Worm (Caenorhabditis elegans): ENCODE results near the gene unc-85.

Gene unc-85

DNA sequence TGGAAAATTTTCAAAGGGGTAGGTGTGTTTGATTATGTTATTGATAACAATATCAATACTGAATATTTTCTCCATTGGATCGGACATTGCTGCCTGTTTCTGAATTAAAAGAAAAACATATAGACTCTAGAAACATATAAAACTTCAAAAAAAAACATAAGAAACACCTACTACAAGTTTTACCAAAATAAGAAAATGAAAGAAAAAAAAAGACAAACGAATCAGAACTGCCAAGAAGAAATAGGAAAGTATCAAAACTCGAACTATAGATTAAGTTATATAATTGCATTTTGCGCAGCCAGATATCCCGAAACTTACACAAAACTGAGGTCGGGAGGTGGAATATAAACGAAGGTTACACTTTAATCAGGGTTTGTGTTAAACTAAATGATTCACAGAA is 36.5 kb upstream of the unc-85 start, which contains the start of gene T05A7.11:
Gene T05A7.11, minus strand, starts transcription at position 101 of the 400 bp plus-strand sequence.
- no peak for TF ChIP-seq Y105C5A.15 (GFP tag; IDR thresholded peaks at IDR 0.05)
- TF ChIP-seq zfp-3 (GFP tag; conservative IDR thresholded peaks at IDR 0.05): no peak
- TF ChIP-seq php-3 (GFP tag; IDR thresholded peaks at IDR 0.05): no peak
- TF ChIP-seq ZK546.5 (tag; optimal IDR thresholded peaks at IDR 0.05): no peak
- no peak for TF ChIP-seq dve-1 (tag; optimal IDR thresholded peaks at IDR 0.05; ENCODE audit: insufficient read depth)
- TF ChIP-seq mes-2 (tag; optimal IDR thresholded peaks at IDR 0.05; ENCODE audit: poor library complexity, severe bottlenecking): no peak
- no peak for TF ChIP-seq nhr-42 (GFP tag; IDR thresholded peaks at IDR 0.05)
- TF ChIP-seq attf-4 (tag; optimal IDR thresholded peaks at IDR 0.05): no peak
- TF ChIP-seq nhr-76 (tag; optimal IDR thresholded peaks at IDR 0.05): no peak
- no peak for TF ChIP-seq F37D6.2 (tag; optimal IDR thresholded peaks at IDR 0.05)
- TF ChIP-seq mdt-29 (GFP tag; IDR thresholded peaks at IDR 0.05): no peak
- TF ChIP-seq ceh-82 (tag; optimal IDR thresholded peaks at IDR 0.05): no peak

DNA sequence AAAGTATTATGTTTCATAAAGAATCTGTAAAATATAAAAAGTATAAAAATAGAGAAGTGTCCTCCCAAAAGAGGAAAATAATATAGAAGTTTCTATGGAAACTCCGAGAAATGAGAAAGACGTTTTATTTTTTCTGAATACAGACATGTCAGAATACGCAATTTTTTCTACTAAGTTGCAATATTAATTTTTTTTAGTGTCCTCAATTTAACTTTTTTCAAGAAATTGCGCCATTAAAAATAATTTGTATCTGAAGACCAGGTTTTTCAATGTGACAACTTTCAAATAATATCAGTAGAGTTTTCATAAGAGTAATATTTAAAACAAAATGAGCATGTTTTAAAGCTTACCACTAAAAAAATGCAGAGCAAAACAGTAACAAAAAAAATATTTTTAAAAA is 34.3 kb upstream of the unc-85 start, which contains the start of gene fut-5:
Gene fut-5, minus strand, starts transcription at position 101 of the 400 bp plus-strand sequence.
- peak; percentile 0 for TF ChIP-seq aha-1 (tag)
- no peak for TF ChIP-seq F10B5.3 (tag; optimal IDR thresholded peaks at IDR 0.05)

DNA sequence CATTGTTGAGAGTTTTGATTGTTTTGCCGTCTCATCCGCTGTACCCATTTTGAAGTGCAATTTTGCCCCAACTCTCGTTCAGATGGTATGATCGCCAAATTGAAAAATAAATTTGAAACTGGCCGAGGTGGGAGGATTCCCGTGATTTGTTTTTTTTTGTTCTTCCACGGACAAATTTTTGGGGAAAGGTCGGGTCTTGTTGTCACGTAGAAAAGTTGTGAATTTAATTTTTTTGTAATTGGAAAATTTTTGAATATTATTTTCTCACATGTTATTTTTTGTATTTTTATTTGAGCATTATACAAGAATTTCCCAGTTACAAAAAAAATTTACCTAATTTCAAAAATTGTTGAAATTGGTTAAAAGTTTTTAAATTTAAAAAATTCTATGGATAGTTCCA is 30.2 kb upstream of the unc-85 start, which contains the start of gene T05A7.6:
Gene T05A7.6, minus strand, starts transcription at position 101 of the 400 bp plus-strand sequence.
- no peak for TF ChIP-seq skn-1 (tag; optimal IDR thresholded peaks at IDR 0.05)
- TF ChIP-seq ZK546.5 (tag; optimal IDR thresholded peaks at IDR 0.05): no peak
- TF ChIP-seq nhr-237 (tag; optimal IDR thresholded peaks at IDR 0.05): no peak

DNA sequence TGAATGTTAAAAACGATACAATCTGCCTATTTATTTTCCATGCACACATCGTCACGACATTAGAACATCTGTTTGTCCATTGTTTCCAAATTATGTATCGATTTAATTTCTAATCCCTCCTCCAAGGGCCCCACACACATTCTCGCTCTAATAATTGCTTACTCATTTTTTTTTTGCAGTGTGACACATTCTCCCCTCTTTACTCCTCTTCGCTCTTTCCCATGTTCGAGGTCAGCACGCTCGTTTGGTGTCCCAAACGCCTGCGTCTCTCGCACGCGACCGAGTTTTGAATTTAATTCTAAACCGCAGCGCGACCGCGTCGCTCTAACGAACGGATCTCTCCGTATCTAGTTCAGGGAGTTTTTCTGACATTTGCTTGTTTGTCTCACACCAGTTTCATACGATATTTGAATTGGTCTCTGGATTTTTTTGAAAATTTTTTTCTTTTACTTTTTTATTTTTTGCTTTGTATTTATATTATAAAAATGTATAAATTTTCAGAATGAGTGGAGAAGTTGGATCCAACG is 29.2 kb upstream of the unc-85 start, which contains the start of the genes clec-140 and hmg-11:
Gene clec-140, plus strand, starts transcription at position 477 of the 527 bp plus-strand sequence.
Gene hmg-11, plus strand, starts transcription at position 502 of the 527 bp plus-strand sequence.
- TF ChIP-seq rbr-2 (tag; optimal IDR thresholded peaks at IDR 0.05): peak; percentile 51
- TF ChIP-seq ztf-11 (tag; optimal IDR thresholded peaks at IDR 0.05): no peak
- no peak for TF ChIP-seq lsy-2 (tag; optimal IDR thresholded peaks at IDR 0.05)
- TF ChIP-seq pqm-1 (tag; optimal IDR thresholded peaks at IDR 0.05): peak; percentile 66
- peak; percentile 40 for TF ChIP-seq dpl-1 (GFP tag; optimal IDR thresholded peaks at IDR 0.05)
- TF ChIP-seq nhr-28 (tag; optimal IDR thresholded peaks at IDR 0.05): peak; percentile 50
- peak; percentile 60; the same call in 1 of the 2 replicates for TF ChIP-seq hmg-1.1 (GFP tag; IDR thresholded peaks at IDR 0.05)
- TF ChIP-seq vab-7 (GFP tag; IDR thresholded peaks at IDR 0.05): 0 out of 2 replicates have a peak, but pooled peaks have one; percentile 14
- peak; percentile 55 to 92 for TF ChIP-seq mdl-1 (tag; optimal IDR thresholded peaks at IDR 0.05)
- TF ChIP-seq nhr-25 (tag; optimal IDR thresholded peaks at IDR 0.05; ENCODE audit: borderline replicate concordance, insufficient read depth): peak; percentile 61
- peak; percentile 66 for TF ChIP-seq hlh-11 (tag; optimal IDR thresholded peaks at IDR 0.05)
- 0 out of 2 replicates have a peak, but pooled peaks have one; percentile 40 for TF ChIP-seq nhr-41 (GFP tag; IDR thresholded peaks at IDR 0.05)
- TF ChIP-seq dmd-6 (GFP tag; IDR thresholded peaks at IDR 0.05): peak; percentile 44
- TF ChIP-seq nhr-77 (tag; optimal IDR thresholded peaks at IDR 0.05): peak; percentile 67
- no peak for TF ChIP-seq F49E8.2 (tag; optimal IDR thresholded peaks at IDR 0.05; ENCODE audit: borderline replicate concordance)
- peak; percentile 2 for TF ChIP-seq fkh-10 (GFP tag; optimal IDR thresholded peaks at IDR 0.05)
- no peak for TF ChIP-seq set-16 (GFP tag; IDR thresholded peaks at IDR 0.05)
- peak; percentile 87 for TF ChIP-seq mxl-3 (GFP tag; optimal IDR thresholded peaks at IDR 0.05)
- TF ChIP-seq hlh-30 (tag; optimal IDR thresholded peaks at IDR 0.05; ENCODE audit: insufficient read depth): peak; percentile 91

All from whole organism, L4 larva.